Worm (Caenorhabditis elegans) whole organism, young adult: Measurements from ENCODE around the gene F55A11.6.

Experiments used
- B0261.1 ChIP-seq: sonication (generic microtip); optimal IDR thresholded peaks from 2 replicates; lab custom pipeline; 2016; ENCODE audit warnings: mild to moderate bottlenecking, missing genetic modification characterization, moderate library complexity, missing compliant biosample characterization
- B0336.3 ChIP-seq: fragments of 200-800 bp; sonication (Bioruptor generic); IDR thresholded peaks from 2 replicates; pipeline ENCODE4 v1.3.6; 2022; ENCODE audit warnings: missing genetic modification characterization, missing compliant biosample characterization
- F10E7.11 ChIP-seq: sonication (generic microtip); optimal IDR thresholded peaks from 2 replicates; lab custom pipeline; 2017; ENCODE audit warnings: mild to moderate bottlenecking, missing genetic modification characterization, moderate library complexity, missing compliant biosample characterization
- F23B12.7 ChIP-seq: sonication (generic microtip); optimal IDR thresholded peaks from 2 replicates; lab custom pipeline; 2017; ENCODE audit warnings: missing genetic modification characterization, mild to moderate bottlenecking, missing compliant biosample characterization, antibody characterized with exemption, moderate library complexity; ENCODE audit not compliant: insufficient read depth
- F49E8.2 ChIP-seq: sonication (generic microtip); optimal IDR thresholded peaks from 3 replicates; lab custom pipeline; 2017; ENCODE audit warnings: missing genetic modification characterization, mild to moderate bottlenecking, missing compliant biosample characterization, antibody characterized with exemption, moderate library complexity; ENCODE audit not compliant: insufficient read depth
- F57A8.1 ChIP-seq: fragments of 200-800 bp; sonication (Bioruptor generic); optimal IDR thresholded peaks from 2 replicates; lab custom pipeline; 2018; ENCODE audit warnings: mild to moderate bottlenecking, missing genetic modification characterization, moderate library complexity, missing compliant biosample characterization
- K11D2.4 ChIP-seq: fragments of 200-800 bp; sonication (Bioruptor generic); IDR thresholded peaks from 2 replicates; pipeline ENCODE4 v1.3.6; 2022; ENCODE audit warnings: missing genetic modification reagents, missing genetic modification characterization, missing compliant biosample characterization
- Y53G8AR.9 ChIP-seq: fragments of 200-800 bp; sonication (Bioruptor generic); conservative IDR thresholded peaks from 2 replicates; pipeline ENCODE4 v1.3.6; 2022; ENCODE audit warnings: missing genetic modification reagents, missing genetic modification characterization, missing compliant biosample characterization
- Y56A3A.18 ChIP-seq: fragments of 200-800 bp; sonication (Bioruptor generic); IDR thresholded peaks from 2 replicates; pipeline ENCODE4 v1.3.6; 2022; ENCODE audit warnings: missing genetic modification reagents, missing genetic modification characterization, missing compliant biosample characterization
- Y79H2A.3 ChIP-seq: fragments of 200-800 bp; sonication (Bioruptor generic); conservative IDR thresholded peaks from 2 replicates; pipeline ENCODE4 v1.3.6; 2022; ENCODE audit warnings: missing genetic modification reagents, missing genetic modification characterization, missing compliant biosample characterization
- Y95B8A.8 ChIP-seq: fragments of 200-800 bp; sonication (Bioruptor generic); IDR thresholded peaks from 2 replicates; pipeline ENCODE4 v1.3.6; 2022; ENCODE audit warnings: missing genetic modification reagents, missing genetic modification characterization, missing compliant biosample characterization
- akir-1 ChIP-seq: fragments of 200-800 bp; sonication (Bioruptor generic); optimal IDR thresholded peaks from 2 replicates; lab custom pipeline; 2018; ENCODE audit warnings: mild to moderate bottlenecking, missing genetic modification characterization, moderate library complexity, missing compliant biosample characterization
- attf-3 ChIP-seq: fragments of 200-800 bp; sonication (Bioruptor generic); conservative IDR thresholded peaks from 2 replicates; pipeline ENCODE4 v1.3.6; 2022; ENCODE audit warnings: missing genetic modification reagents, missing genetic modification characterization, missing compliant biosample characterization
- bed-2 ChIP-seq: fragments of 200-800 bp; sonication (Bioruptor generic); IDR thresholded peaks from 2 replicates; pipeline ENCODE4 v1.3.6; 2022; ENCODE audit warnings: missing genetic modification reagents, missing genetic modification characterization, missing compliant biosample characterization
- ceh-100 ChIP-seq: fragments of 200-800 bp; sonication (Bioruptor generic); IDR thresholded peaks from 2 replicates; pipeline ENCODE4 v1.3.6; 2022; ENCODE audit warnings: missing genetic modification reagents, missing genetic modification characterization, missing compliant biosample characterization
- ceh-27 ChIP-seq: fragments of 200-800 bp; sonication (Bioruptor generic); optimal IDR thresholded peaks from 2 replicates; lab custom pipeline; 2018; ENCODE audit warnings: mild to moderate bottlenecking, missing genetic modification characterization, moderate library complexity, missing compliant biosample characterization
- ceh-58 ChIP-seq: fragments of 200-800 bp; sonication (Bioruptor generic); IDR thresholded peaks from 2 replicates; pipeline ENCODE4 v1.3.6; 2022; ENCODE audit warnings: missing genetic modification characterization, missing compliant biosample characterization
- ceh-91 ChIP-seq: fragments of 200-800 bp; sonication (Bioruptor generic); IDR thresholded peaks from 2 replicates; pipeline ENCODE4 v1.3.6; 2022; ENCODE audit warnings: missing genetic modification reagents, missing genetic modification characterization, missing compliant biosample characterization
- die-1 ChIP-seq: sonication (generic microtip); optimal IDR thresholded peaks from 2 replicates; lab custom pipeline; 2016; ENCODE audit warnings: missing genotype, mild to moderate bottlenecking, missing genetic modification characterization, missing compliant biosample characterization
- dox-1 ChIP-seq: fragments of 200-800 bp; sonication (Bioruptor generic); IDR thresholded peaks from 2 replicates; pipeline ENCODE4 v1.3.6; 2022; ENCODE audit warnings: missing genetic modification reagents, missing genetic modification characterization, missing compliant biosample characterization
- efl-1 ChIP-seq: fragments of 150-350 bp; optimal IDR thresholded peaks from 2 replicates; lab custom pipeline; 2014; ENCODE audit warnings: missing biosample characterization, missing genetic modification reagents, missing genetic modification characterization
- egl-18 ChIP-seq: fragments of 200-800 bp; sonication (Bioruptor generic); IDR thresholded peaks from 2 replicates; pipeline ENCODE4 v1.3.6; 2022; ENCODE audit warnings: missing genetic modification reagents, missing genetic modification characterization, missing compliant biosample characterization
- egl-44 ChIP-seq: fragments of 200-800 bp; sonication (Bioruptor generic); IDR thresholded peaks from 2 replicates; pipeline ENCODE4 v1.3.6; 2022; ENCODE audit warnings: missing genetic modification reagents, missing genetic modification characterization, missing compliant biosample characterization
- egrh-3 ChIP-seq: fragments of 200-800 bp; sonication (Bioruptor generic); IDR thresholded peaks from 2 replicates; pipeline ENCODE4 v1.3.6; 2022; ENCODE audit warnings: missing genetic modification reagents, missing genetic modification characterization, missing compliant biosample characterization
- ekl-4 ChIP-seq: fragments of 200-800 bp; sonication (Bioruptor generic); IDR thresholded peaks from 2 replicates; pipeline ENCODE4 v1.3.6; 2022; ENCODE audit warnings: missing genetic modification reagents, missing genetic modification characterization, missing compliant biosample characterization
- ets-4 ChIP-seq: fragments of 200-800 bp; sonication (Bioruptor generic); optimal IDR thresholded peaks from 2 replicates; lab custom pipeline; 2018; ENCODE audit warnings: mild to moderate bottlenecking, missing genetic modification characterization, missing compliant biosample characterization
- lag-1 ChIP-seq: fragments of 200-800 bp; sonication (Bioruptor generic); IDR thresholded peaks from 2 replicates; pipeline ENCODE4 v1.3.6; 2022; ENCODE audit warnings: missing genetic modification reagents, missing genetic modification characterization, missing compliant biosample characterization
- lin-26 ChIP-seq: fragments of 200-800 bp; sonication (Bioruptor generic); IDR thresholded peaks from 2 replicates; pipeline ENCODE4 v1.3.6; 2022; ENCODE audit warnings: missing genetic modification reagents, missing genetic modification characterization, missing compliant biosample characterization
- lin-35 ChIP-seq, 3 experiments: fragments of 150-350 bp in 2 of 3; sonication (generic microtip) in 1 of 3; optimal IDR thresholded peaks; 2 replicates each; lab custom pipeline; 2014 to 2018; ENCODE audit warnings: missing biosample characterization in 3 of 3, missing genetic modification characterization in 3 of 3, missing genetic modification reagents in 3 of 3
- lin-40 ChIP-seq: sonication (generic microtip); optimal IDR thresholded peaks from 2 replicates; lab custom pipeline; 2016; ENCODE audit warnings: missing genetic modification characterization, mild to moderate bottlenecking, missing compliant biosample characterization, missing genotype, missing genetic modification reagents
- madf-10 ChIP-seq: sonication (generic microtip); optimal IDR thresholded peaks from 2 replicates; lab custom pipeline; 2016; ENCODE audit warnings: mild to moderate bottlenecking, missing genetic modification characterization, missing compliant biosample characterization
- madf-6 ChIP-seq: fragments of 200-800 bp; sonication (Bioruptor generic); IDR thresholded peaks from 2 replicates; pipeline ENCODE4 v1.3.6; 2022; ENCODE audit warnings: missing genetic modification reagents, missing genetic modification characterization, missing compliant biosample characterization
- madf-8 ChIP-seq: fragments of 200-800 bp; sonication (Bioruptor generic); conservative IDR thresholded peaks from 2 replicates; pipeline ENCODE4 v1.3.6; 2022; ENCODE audit warnings: missing genetic modification reagents, missing genetic modification characterization, missing compliant biosample characterization
- nfyb-1 ChIP-seq: fragments of 200-800 bp; sonication (Bioruptor generic); IDR thresholded peaks from 2 replicates; pipeline ENCODE4 v1.3.6; 2022; ENCODE audit warnings: missing genetic modification reagents, missing genetic modification characterization, missing compliant biosample characterization
- nhr-80 ChIP-seq: sonication (generic microtip); optimal IDR thresholded peaks from 2 replicates; lab custom pipeline; 2016; ENCODE audit warnings: missing genetic modification characterization, missing compliant biosample characterization
- pbrm-1 ChIP-seq: fragments of 200-800 bp; sonication (Bioruptor generic); IDR thresholded peaks from 2 replicates; pipeline ENCODE4 v1.3.6; 2022; ENCODE audit warnings: missing genetic modification reagents, missing genetic modification characterization, missing compliant biosample characterization
- rcor-1 ChIP-seq: fragments of 200-800 bp; sonication (Bioruptor generic); IDR thresholded peaks from 2 replicates; pipeline ENCODE4 v1.3.6; 2022; ENCODE audit warnings: missing genetic modification reagents, missing genetic modification characterization, missing compliant biosample characterization
- rec-8 ChIP-seq, 2 experiments: sonication (generic microtip); optimal IDR thresholded peaks; 2 replicates each; lab custom pipeline; 2016; ENCODE audit warnings: mild to moderate bottlenecking in 2 of 2, missing genetic modification characterization in 2 of 2, missing genetic modification reagents in 2 of 2, missing genotype in 2 of 2, missing biosample characterization in 1 of 2, missing compliant biosample characterization in 1 of 2, moderate library complexity in 1 of 2
- sea-2 ChIP-seq: fragments of 200-800 bp; sonication (Bioruptor generic); IDR thresholded peaks from 2 replicates; pipeline ENCODE4 v1.3.6; 2022; ENCODE audit warnings: missing genetic modification characterization, missing compliant biosample characterization
- snpc-1.1 ChIP-seq: sonication (generic microtip); optimal IDR thresholded peaks from 2 replicates; lab custom pipeline; 2017; ENCODE audit warnings: missing genetic modification characterization, mild to moderate bottlenecking, missing compliant biosample characterization, antibody characterized with exemption, moderate library complexity, missing genotype, missing genetic modification reagents; ENCODE audit not compliant: insufficient read depth
- snpc-1.3 ChIP-seq: sonication (generic microtip); optimal IDR thresholded peaks from 2 replicates; lab custom pipeline; 2017; ENCODE audit warnings: missing genetic modification characterization, mild to moderate bottlenecking, missing compliant biosample characterization, antibody characterized with exemption, moderate library complexity, missing genotype, missing genetic modification reagents; ENCODE audit not compliant: insufficient read depth
- snpc-3.4 ChIP-seq: sonication (generic microtip); optimal IDR thresholded peaks from 2 replicates; lab custom pipeline; 2017; ENCODE audit warnings: missing genetic modification characterization, mild to moderate bottlenecking, missing compliant biosample characterization, antibody characterized with exemption, moderate library complexity, missing genotype, missing genetic modification reagents
- tbp1 ChIP-seq: fragments of 200-800 bp; sonication (Bioruptor generic); optimal IDR thresholded peaks from 2 replicates; lab custom pipeline; 2018; ENCODE audit warnings: mild to moderate bottlenecking, missing genetic modification characterization, missing compliant biosample characterization
- xnd-1 ChIP-seq: sonication (generic microtip); optimal IDR thresholded peaks from 2 replicates; lab custom pipeline; 2016; ENCODE audit warnings: missing genotype, missing genetic modification reagents, missing genetic modification characterization, missing compliant biosample characterization
- zim-3 ChIP-seq: sonication (generic microtip); optimal IDR thresholded peaks from 2 replicates; lab custom pipeline; 2017; ENCODE audit warnings: mild to moderate bottlenecking, missing genetic modification characterization, moderate library complexity, missing compliant biosample characterization

The F55A11.6 gene

ce11 chrV:11815566-11815965 lies 38.9 kb downstream of the F55A11.6 start:
- peak; percentile 62 for TF ChIP-seq madf-8 (GFP tag; lab: Robert Waterston, UW)
- peak; percentile 82 for TF ChIP-seq madf-6
- TF ChIP-seq efl-1 (GFP tag; lab: Kevin White, UChicago) = peak; percentile 21
- no peak for TF ChIP-seq pbrm-1 (GFP tag; lab: Robert Waterston, UW)
- peak; percentile 39; the same call in 1 of the 2 replicates for TF ChIP-seq ceh-91 (GFP tag; lab: Robert Waterston, UW)
- peak; percentile 22; the same call in 1 of the 2 replicates for TF ChIP-seq egrh-3 (GFP tag; lab: Robert Waterston, UW)

ce11 chrV:11817263-11817726 lies 40.7 kb downstream of the F55A11.6 start:
- TF ChIP-seq rec-8 (tag; optimal IDR thresholded peaks at IDR 0.05; lab: Kevin White, UChicago) (no peak), pbrm-1 (GFP tag; lab: Robert Waterston, UW) (peak; percentile 66; the same call in 1 of the 2 replicates), dox-1 (GFP tag; lab: Robert Waterston, UW) (peak; percentile 31; the same call in 1 of the 2 replicates), lin-35 (GFP tag; optimal IDR thresholded peaks at IDR 0.05; lab: Kevin White, UChicago) (no peak), madf-6 (peak; percentile 59), rcor-1 (GFP tag; lab: Robert Waterston, UW) (no peak), F10E7.11 (tag; lab: Kevin White, UChicago) (no peak), tbp1 (GFP tag; lab: Kevin White, UChicago) (no peak), ceh-27 (no peak), F49E8.2 (tag; lab: Kevin White, UChicago) (no peak), ekl-4 (GFP tag; lab: Robert Waterston, UW) (peak; percentile 29; the same call in 1 of the 2 replicates), die-1 (no peak), B0336.3 (GFP tag; lab: Robert Waterston, UW) (no peak), akir-1 (GFP tag; lab: Kevin White, UChicago) (no peak), attf-3 (GFP tag; lab: Robert Waterston, UW) (no peak), zim-3 (tag; lab: Kevin White, UChicago) (no peak), egl-44 (GFP tag; lab: Robert Waterston, UW) (peak; percentile 78), F57A8.1 (GFP tag; lab: Kevin White, UChicago) (no peak), Y56A3A.18 (GFP tag; lab: Robert Waterston, UW) (peak; percentile 91), lag-1 (no peak), ceh-58 (GFP tag; lab: Robert Waterston, UW) (0 out of 2 replicates have a peak, but pooled peaks have one; percentile 64), B0261.1 (tag; lab: Kevin White, UChicago) (no peak), egl-18 (GFP tag; lab: Robert Waterston, UW) (no peak), Y95B8A.8 (GFP tag; lab: Robert Waterston, UW) (no peak), snpc-1.1 (tag; lab: Kevin White, UChicago) (no peak), madf-10 (tag; lab: Kevin White, UChicago) (no peak), xnd-1 (tag; lab: Kevin White, UChicago) (no peak), ceh-100 (no peak), F23B12.7 (tag; lab: Kevin White, UChicago) (no peak), sea-2 (GFP tag; lab: Robert Waterston, UW) (no peak), Y79H2A.3 (GFP tag; lab: Robert Waterston, UW) (no peak), lin-26 (GFP tag; lab: Robert Waterston, UW) (peak; percentile 69; the same call in 1 of the 2 replicates), ets-4 (no peak), snpc-3.4 (tag; lab: Kevin White, UChicago) (no peak), snpc-1.3 (tag; lab: Kevin White, UChicago) (no peak), nfyb-1 (GFP tag; lab: Robert Waterston, UW) (peak; percentile 83), lin-40 (tag; lab: Kevin White, UChicago) (no peak), bed-2 (GFP tag; lab: Robert Waterston, UW) (no peak), nhr-80 (tag; lab: Kevin White, UChicago) (no peak), Y53G8AR.9 (GFP tag; lab: Robert Waterston, UW) (peak; percentile 91), K11D2.4 (GFP tag; lab: Robert Waterston, UW) (0 out of 2 replicates have a peak, but pooled peaks have one; percentile 51)
